Worm (Caenorhabditis elegans) whole organism, midembryonic: ENCODE results near the gene msp-45.
"Not testable (repeated sequence)": the region's sequence is repeated elsewhere in the genome, so short reads cannot be mapped to it uniquely, and the experiment has no call there.

Experiments
- T22C8.4 ChIP-seq: fragments of 200-800 bp; sonication (Bioruptor generic); IDR thresholded peaks from 2 replicates; pipeline ENCODE4 v1.3.6; 2022; ENCODE audit warnings: missing genetic modification characterization, missing compliant biosample characterization
- cog-1 ChIP-seq: sonication (generic microtip); optimal IDR thresholded peaks from 2 replicates; lab custom pipeline; 2016; ENCODE audit warnings: missing genetic modification characterization, missing compliant biosample characterization
- flt-1 ChIP-seq: fragments of 200-800 bp; sonication (Bioruptor generic); IDR thresholded peaks from 2 replicates; pipeline ENCODE4 v1.3.6; 2022; ENCODE audit warnings: missing genetic modification characterization, missing compliant biosample characterization
- klf-2 ChIP-seq: fragments of 200-800 bp; sonication (Bioruptor generic); conservative IDR thresholded peaks from 2 replicates; pipeline ENCODE4 v1.3.6; 2022; ENCODE audit warnings: missing genetic modification reagents, missing genetic modification characterization, missing compliant biosample characterization
- med-1 ChIP-seq: sonication (generic microtip); optimal IDR thresholded peaks from 2 replicates; lab custom pipeline; 2017; ENCODE audit warnings: missing genetic modification characterization, mild to moderate bottlenecking, missing compliant biosample characterization, antibody characterized with exemption, missing genetic modification reagents; ENCODE audit not compliant: insufficient read depth
- ref-1 ChIP-seq: fragments of 200-800 bp; sonication (Bioruptor generic); conservative IDR thresholded peaks from 2 replicates; pipeline ENCODE4 v1.3.6; 2022; ENCODE audit warnings: missing genetic modification reagents, missing genetic modification characterization, missing compliant biosample characterization
- tab-1 ChIP-seq: fragments of 200-800 bp; sonication (Bioruptor generic); IDR thresholded peaks from 2 replicates; pipeline ENCODE4 v1.3.6; 2022; ENCODE audit warnings: missing genetic modification characterization, missing compliant biosample characterization
- ztf-23 ChIP-seq: fragments of 200-800 bp; sonication (Bioruptor generic); IDR thresholded peaks from 2 replicates; pipeline ENCODE4 v1.3.6; 2022; ENCODE audit warnings: missing genetic modification reagents, missing genetic modification characterization, missing compliant biosample characterization
- ztf-29 ChIP-seq: fragments of 200-800 bp; sonication (Bioruptor generic); IDR thresholded peaks from 2 replicates; pipeline ENCODE4 v1.3.6; 2022; ENCODE audit warnings: missing genetic modification reagents, missing genetic modification characterization, missing compliant biosample characterization

Gene msp-45

ce11 chrII:5177902-5178301 lies 21.0 kb upstream of the msp-45 start, which contains the start of gene C27D6.12:
TSS of gene C27D6.12 (minus strand) at chrII:5178002.
- TF ChIP-seq cog-1 (no peak), klf-2 (GFP tag; lab: Robert Waterston, UW) (no peak), ztf-23 (GFP tag; lab: Robert Waterston, UW) (no peak), med-1 (GFP tag; lab: Kevin White, UChicago) (no peak), flt-1 (GFP tag; lab: Robert Waterston, UW) (no peak), ztf-29 (GFP tag; lab: Robert Waterston, UW) (no peak), tab-1 (GFP tag; lab: Robert Waterston, UW) (no peak), ref-1 (GFP tag; lab: Robert Waterston, UW) (no peak), T22C8.4 (no peak)

ce11 chrII:5176934-5177333 lies 20.1 kb upstream of the msp-45 start:
- TF ChIP-seq T22C8.4 (no peak), tab-1 (GFP tag; lab: Robert Waterston, UW) (no peak), klf-2 (GFP tag; lab: Robert Waterston, UW) (no peak), flt-1 (GFP tag; lab: Robert Waterston, UW) (no peak), ztf-29 (GFP tag; lab: Robert Waterston, UW) (no peak), cog-1 (no peak), ztf-23 (GFP tag; lab: Robert Waterston, UW) (no peak), ref-1 (GFP tag; lab: Robert Waterston, UW) (no peak), med-1 (GFP tag; lab: Kevin White, UChicago) (no peak)

DNA sequence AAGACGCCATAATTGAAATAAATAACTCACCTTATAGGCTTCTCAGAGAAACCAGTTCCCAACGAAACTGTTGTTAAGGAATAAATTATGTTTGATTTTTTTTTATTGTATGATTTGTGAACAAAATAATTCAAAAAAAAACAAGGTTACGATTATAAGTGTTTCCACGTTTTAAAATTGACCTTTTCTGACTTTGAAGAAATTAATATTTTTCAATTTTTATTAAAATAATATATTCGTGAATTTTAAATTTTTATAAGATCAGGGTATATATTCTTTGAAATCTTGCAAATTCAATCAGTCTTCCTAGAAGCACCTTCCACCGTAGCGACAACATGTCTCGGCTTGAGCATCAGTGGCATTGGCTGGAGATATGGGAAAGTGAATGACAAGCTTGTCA lies 17.5 kb upstream of the msp-45 start, which contains the start of gene C27D6.3:
Gene C27D6.3 (minus strand): TSS at position 101 of the 400 bp plus-strand sequence.
- TF ChIP-seq med-1 (GFP tag; lab: Kevin White, UChicago): no peak
- no peak for TF ChIP-seq tab-1 (GFP tag; lab: Robert Waterston, UW)
- no peak for TF ChIP-seq ref-1 (GFP tag; lab: Robert Waterston, UW)
- no peak for TF ChIP-seq T22C8.4
- TF ChIP-seq flt-1 (GFP tag; lab: Robert Waterston, UW): no peak
- TF ChIP-seq ztf-29 (GFP tag; lab: Robert Waterston, UW): no peak
- no peak for TF ChIP-seq ztf-23 (GFP tag; lab: Robert Waterston, UW)
- no peak for TF ChIP-seq cog-1
- no peak for TF ChIP-seq klf-2 (GFP tag; lab: Robert Waterston, UW)

DNA sequence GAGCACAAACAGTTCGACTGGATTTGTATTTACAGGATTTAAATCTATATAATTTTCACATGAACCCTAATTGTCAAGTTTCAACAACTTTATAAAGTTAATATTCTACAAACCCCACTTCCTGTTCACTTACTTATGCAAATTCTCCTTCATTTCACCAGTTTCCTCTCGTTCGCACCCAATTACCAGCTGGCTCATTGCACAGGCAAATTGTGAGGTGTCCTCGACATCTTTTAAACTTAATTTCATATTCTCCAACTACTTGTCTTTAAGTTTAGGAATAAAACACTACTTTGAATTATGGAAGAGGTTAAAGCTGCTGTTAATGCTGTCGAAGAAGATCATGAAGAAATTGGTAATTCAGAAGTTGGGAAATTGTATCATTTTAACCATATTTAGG lies 15.6 kb upstream of the msp-45 start, which contains the start of gene C27D6.1:
Gene C27D6.1 (plus strand): TSS at position 301 of the 400 bp plus-strand sequence.
- TF ChIP-seq flt-1 (GFP tag; lab: Robert Waterston, UW): no peak
- TF ChIP-seq T22C8.4: no peak
- no peak for TF ChIP-seq ztf-29 (GFP tag; lab: Robert Waterston, UW)
- TF ChIP-seq ref-1 (GFP tag; lab: Robert Waterston, UW): no peak
- no peak for TF ChIP-seq ztf-23 (GFP tag; lab: Robert Waterston, UW)

ce11 chrII:5171610-5172009 lies 14.7 kb upstream of the msp-45 start, which contains the start of gene C27D6.15:
TSS of gene C27D6.15 (plus strand) at chrII:5171910.
- TF ChIP-seq med-1 (GFP tag; lab: Kevin White, UChicago) (no peak), tab-1 (GFP tag; lab: Robert Waterston, UW) (no peak), ztf-23 (GFP tag; lab: Robert Waterston, UW) (no peak)

ce11 chrII:5170932-5171331 lies 14.0 kb upstream of the msp-45 start, which contains the start of gene srb-1:
TSS of gene srb-1 (minus strand) at chrII:5171032.
- TF ChIP-seq ztf-29 (GFP tag; lab: Robert Waterston, UW) (no peak), ref-1 (GFP tag; lab: Robert Waterston, UW) (no peak), flt-1 (GFP tag; lab: Robert Waterston, UW) (no peak), T22C8.4 (no peak), cog-1 (no peak), tab-1 (GFP tag; lab: Robert Waterston, UW) (no peak), klf-2 (GFP tag; lab: Robert Waterston, UW) (no peak), ztf-23 (GFP tag; lab: Robert Waterston, UW) (no peak), med-1 (GFP tag; lab: Kevin White, UChicago) (no peak)

DNA sequence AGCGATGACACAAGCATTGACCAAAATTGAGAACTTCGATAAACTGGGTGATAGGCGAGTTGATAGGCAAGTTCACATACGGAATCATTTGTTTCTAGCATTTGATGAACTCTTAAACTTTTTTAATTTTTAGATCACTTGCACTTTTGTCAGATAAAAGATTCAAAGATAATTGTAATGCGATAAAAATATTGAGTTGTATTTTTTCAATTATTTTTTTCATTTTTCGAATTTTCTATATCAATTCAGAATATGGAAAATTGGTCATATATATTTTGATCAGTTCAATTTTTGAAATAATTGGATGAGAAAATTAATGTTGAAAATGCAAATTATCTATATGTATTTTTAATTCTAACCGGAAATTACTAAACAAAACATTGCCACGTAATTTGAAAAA lies 9.9 kb upstream of the msp-45 start, which contains the start of gene srb-3:
Gene srb-3 (minus strand): TSS at position 101 of the 400 bp plus-strand sequence.
- TF ChIP-seq ztf-23 (GFP tag; lab: Robert Waterston, UW) (no peak), flt-1 (GFP tag; lab: Robert Waterston, UW) (no peak), med-1 (GFP tag; lab: Kevin White, UChicago) (no peak), cog-1 (no peak), T22C8.4 (no peak), tab-1 (GFP tag; lab: Robert Waterston, UW) (no peak), ref-1 (GFP tag; lab: Robert Waterston, UW) (no peak), ztf-29 (GFP tag; lab: Robert Waterston, UW) (no peak), klf-2 (GFP tag; lab: Robert Waterston, UW) (no peak)

DNA sequence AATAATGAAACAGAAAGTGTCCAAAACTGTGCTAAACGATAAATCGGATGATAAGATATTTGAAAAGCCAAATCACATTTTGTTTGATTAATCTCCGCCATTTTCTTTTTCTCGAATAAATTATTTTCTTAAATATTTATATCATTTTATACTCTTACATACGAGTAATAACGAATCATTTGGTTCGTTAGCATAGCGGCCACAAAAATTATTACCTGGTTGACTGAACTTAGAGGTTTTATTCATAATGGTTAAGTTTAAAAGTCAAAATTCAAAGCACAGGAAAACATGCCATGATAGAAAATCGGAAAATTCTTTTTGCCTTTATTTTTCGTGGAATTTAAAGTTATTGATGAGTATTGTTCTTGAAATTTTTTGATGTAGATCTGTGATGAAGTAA lies 6.4 kb upstream of the msp-45 start, which contains the start of gene srb-5:
Gene srb-5 (minus strand): TSS at position 101 of the 400 bp plus-strand sequence.
- TF ChIP-seq klf-2 (GFP tag; lab: Robert Waterston, UW): no peak
- TF ChIP-seq cog-1: no peak

ce11 chrII:5161102-5161501 lies 4.2 kb upstream of the msp-45 start, which contains the start of gene C27D6.11:
TSS of gene C27D6.11 (minus strand) at chrII:5161202.
- TF ChIP-seq flt-1 (GFP tag; lab: Robert Waterston, UW): no peak
- TF ChIP-seq ztf-23 (GFP tag; lab: Robert Waterston, UW): no peak
- no peak for TF ChIP-seq ref-1 (GFP tag; lab: Robert Waterston, UW)
- no peak for TF ChIP-seq T22C8.4
- TF ChIP-seq med-1 (GFP tag; lab: Kevin White, UChicago): no peak

DNA sequence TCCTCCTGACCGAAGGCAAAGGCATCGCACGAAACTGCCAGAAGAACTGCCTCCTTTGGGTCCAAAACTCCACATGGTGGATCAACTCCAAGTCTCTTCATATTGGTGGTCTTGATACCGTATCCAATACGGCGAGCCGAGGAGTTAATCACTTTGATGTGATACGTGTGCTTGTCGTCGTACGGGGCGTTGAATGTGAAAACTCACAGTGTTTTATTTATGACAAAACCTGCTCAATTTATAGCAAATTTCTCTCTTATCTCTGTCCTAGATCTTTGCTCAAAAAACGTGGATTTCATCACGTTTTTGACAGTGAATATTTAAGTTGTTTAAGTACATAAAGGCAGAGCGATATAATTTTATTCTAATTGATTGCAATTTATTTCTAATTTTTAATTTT lies 1.9 kb upstream of the msp-45 start, which contains the start of gene F58A6.9:
Gene F58A6.9 (minus strand): TSS at position 101 of the 400 bp plus-strand sequence.
- TF ChIP-seq med-1 (GFP tag; lab: Kevin White, UChicago); tab-1 (GFP tag; lab: Robert Waterston, UW); cog-1: not testable (repeated sequence)
